Worm (Caenorhabditis elegans): ENCODE results near the gene clh-1.

Gene clh-1

ce11 chrII:11856361-11856760, at the start of gene clh-1:
Gene clh-1, minus strand, starts transcription at chrII:11856461.
- TF ChIP-seq tab-1 (GFP tag; IDR thresholded peaks at IDR 0.05) = no peak
- TF ChIP-seq ztf-29 (GFP tag; IDR thresholded peaks at IDR 0.05) = no peak
- TF ChIP-seq T22C8.4 (GFP tag; IDR thresholded peaks at IDR 0.05) = no peak
- TF ChIP-seq ztf-23 (GFP tag; IDR thresholded peaks at IDR 0.05) = no peak
- no peak for TF ChIP-seq klf-2 (GFP tag; conservative IDR thresholded peaks at IDR 0.05)
- TF ChIP-seq med-1 (GFP tag; optimal IDR thresholded peaks at IDR 0.05; ENCODE audit: insufficient read depth) = no peak
- no peak for TF ChIP-seq cog-1 (tag; optimal IDR thresholded peaks at IDR 0.05)

- TF ChIP-seq klf-2 (GFP tag; conservative IDR thresholded peaks at IDR 0.05) (no peak), T22C8.4 (GFP tag; IDR thresholded peaks at IDR 0.05) (no peak), flt-1 (GFP tag; IDR thresholded peaks at IDR 0.05) (no peak), med-1 (GFP tag; optimal IDR thresholded peaks at IDR 0.05; ENCODE audit: insufficient read depth) (no peak), ref-1 (GFP tag; conservative IDR thresholded peaks at IDR 0.05) (no peak), cog-1 (tag; optimal IDR thresholded peaks at IDR 0.05) (no peak), ztf-29 (GFP tag; IDR thresholded peaks at IDR 0.05) (no peak; the same call in 1 of the 2 replicates), ztf-23 (GFP tag; IDR thresholded peaks at IDR 0.05) (no peak)
Observed at ce11 chrII:11905023-11905422, 48.8 kb upstream of the clh-1 start.

ce11 chrII:11902203-11902602, 45.9 kb upstream of the clh-1 start:
- TF ChIP-seq cog-1 (tag; optimal IDR thresholded peaks at IDR 0.05) (peak; percentile 31), ref-1 (GFP tag; conservative IDR thresholded peaks at IDR 0.05) (no peak)

- no peak for TF ChIP-seq cog-1 (tag; optimal IDR thresholded peaks at IDR 0.05)
- no peak for TF ChIP-seq flt-1 (GFP tag; IDR thresholded peaks at IDR 0.05)
- TF ChIP-seq ztf-29 (GFP tag; IDR thresholded peaks at IDR 0.05) = no peak
- no peak for TF ChIP-seq klf-2 (GFP tag; conservative IDR thresholded peaks at IDR 0.05)
- no peak for TF ChIP-seq T22C8.4 (GFP tag; IDR thresholded peaks at IDR 0.05)
Observed at ce11 chrII:11901110-11901509, 44.8 kb upstream of the clh-1 start, which contains the start of gene vab-23. Gene vab-23, minus strand, starts transcription at chrII:11901210.

- TF ChIP-seq tab-1 (GFP tag; IDR thresholded peaks at IDR 0.05) = no peak
- no peak for TF ChIP-seq klf-2 (GFP tag; conservative IDR thresholded peaks at IDR 0.05)
- TF ChIP-seq ztf-23 (GFP tag; IDR thresholded peaks at IDR 0.05) = no peak
- TF ChIP-seq ztf-29 (GFP tag; IDR thresholded peaks at IDR 0.05) = no peak
- TF ChIP-seq cog-1 (tag; optimal IDR thresholded peaks at IDR 0.05) = no peak
- TF ChIP-seq med-1 (GFP tag; optimal IDR thresholded peaks at IDR 0.05; ENCODE audit: insufficient read depth) = no peak
- no peak for TF ChIP-seq T22C8.4 (GFP tag; IDR thresholded peaks at IDR 0.05)
- TF ChIP-seq flt-1 (GFP tag; IDR thresholded peaks at IDR 0.05) = no peak
- no peak for TF ChIP-seq ref-1 (GFP tag; conservative IDR thresholded peaks at IDR 0.05)
Observed at ce11 chrII:11899761-11900160, 43.5 kb upstream of the clh-1 start.

- no peak for TF ChIP-seq ref-1 (GFP tag; conservative IDR thresholded peaks at IDR 0.05)
- no peak for TF ChIP-seq cog-1 (tag; optimal IDR thresholded peaks at IDR 0.05)
- no peak for TF ChIP-seq ztf-29 (GFP tag; IDR thresholded peaks at IDR 0.05)
- no peak for TF ChIP-seq tab-1 (GFP tag; IDR thresholded peaks at IDR 0.05)
- TF ChIP-seq flt-1 (GFP tag; IDR thresholded peaks at IDR 0.05) = no peak
- no peak for TF ChIP-seq ztf-23 (GFP tag; IDR thresholded peaks at IDR 0.05)
- TF ChIP-seq med-1 (GFP tag; optimal IDR thresholded peaks at IDR 0.05; ENCODE audit: insufficient read depth) = no peak
- TF ChIP-seq T22C8.4 (GFP tag; IDR thresholded peaks at IDR 0.05) = no peak
Observed at ce11 chrII:11893323-11893722, 37.1 kb upstream of the clh-1 start, which contains the start of gene ZK930.2. Gene ZK930.2, minus strand, starts transcription at chrII:11893423.

- no peak for TF ChIP-seq ref-1 (GFP tag; conservative IDR thresholded peaks at IDR 0.05)
- TF ChIP-seq flt-1 (GFP tag; IDR thresholded peaks at IDR 0.05) = 0 out of 2 replicates have a peak, but pooled peaks have one; percentile 55
Observed at ce11 chrII:11890596-11890995, 34.3 kb upstream of the clh-1 start.

- TF ChIP-seq ztf-23 (GFP tag; IDR thresholded peaks at IDR 0.05) = no peak
- no peak for TF ChIP-seq med-1 (GFP tag; optimal IDR thresholded peaks at IDR 0.05; ENCODE audit: insufficient read depth)
- TF ChIP-seq flt-1 (GFP tag; IDR thresholded peaks at IDR 0.05) = peak; percentile 40; the same call in 1 of the 2 replicates
- TF ChIP-seq T22C8.4 (GFP tag; IDR thresholded peaks at IDR 0.05) = no peak
- TF ChIP-seq tab-1 (GFP tag; IDR thresholded peaks at IDR 0.05) = no peak
- no peak for TF ChIP-seq ref-1 (GFP tag; conservative IDR thresholded peaks at IDR 0.05)
- no peak for TF ChIP-seq ztf-29 (GFP tag; IDR thresholded peaks at IDR 0.05)
- TF ChIP-seq klf-2 (GFP tag; conservative IDR thresholded peaks at IDR 0.05) = no peak
Observed at ce11 chrII:11889420-11890075, 33.3 kb upstream of the clh-1 start.

ce11 chrII:11888150-11888549, 31.9 kb upstream of the clh-1 start:
- TF ChIP-seq med-1 (GFP tag; optimal IDR thresholded peaks at IDR 0.05; ENCODE audit: insufficient read depth) = no peak
- TF ChIP-seq ztf-23 (GFP tag; IDR thresholded peaks at IDR 0.05) = no peak
- TF ChIP-seq T22C8.4 (GFP tag; IDR thresholded peaks at IDR 0.05) = no peak
- TF ChIP-seq ztf-29 (GFP tag; IDR thresholded peaks at IDR 0.05) = no peak
- TF ChIP-seq flt-1 (GFP tag; IDR thresholded peaks at IDR 0.05) = no peak
- TF ChIP-seq tab-1 (GFP tag; IDR thresholded peaks at IDR 0.05) = no peak
- no peak for TF ChIP-seq ref-1 (GFP tag; conservative IDR thresholded peaks at IDR 0.05)
- TF ChIP-seq cog-1 (tag; optimal IDR thresholded peaks at IDR 0.05) = no peak
- no peak for TF ChIP-seq klf-2 (GFP tag; conservative IDR thresholded peaks at IDR 0.05)

ce11 chrII:11887724-11888123, 31.5 kb upstream of the clh-1 start:
- TF ChIP-seq cog-1 (tag; optimal IDR thresholded peaks at IDR 0.05) (no peak), T22C8.4 (GFP tag; IDR thresholded peaks at IDR 0.05) (no peak), ztf-23 (GFP tag; IDR thresholded peaks at IDR 0.05) (no peak)

- TF ChIP-seq ztf-23 (GFP tag; IDR thresholded peaks at IDR 0.05) (no peak), T22C8.4 (GFP tag; IDR thresholded peaks at IDR 0.05) (no peak), flt-1 (GFP tag; IDR thresholded peaks at IDR 0.05) (no peak)
Observed at ce11 chrII:11883648-11884047, 27.4 kb upstream of the clh-1 start, which contains the start of gene ZK930.6. Gene ZK930.6, plus strand, starts transcription at chrII:11883948.

Data from whole organism, midembryonic.